Fruit fly (Drosophila melanogaster): ENCODE results near the gene CG31882.

CG31882 gene

DNA sequence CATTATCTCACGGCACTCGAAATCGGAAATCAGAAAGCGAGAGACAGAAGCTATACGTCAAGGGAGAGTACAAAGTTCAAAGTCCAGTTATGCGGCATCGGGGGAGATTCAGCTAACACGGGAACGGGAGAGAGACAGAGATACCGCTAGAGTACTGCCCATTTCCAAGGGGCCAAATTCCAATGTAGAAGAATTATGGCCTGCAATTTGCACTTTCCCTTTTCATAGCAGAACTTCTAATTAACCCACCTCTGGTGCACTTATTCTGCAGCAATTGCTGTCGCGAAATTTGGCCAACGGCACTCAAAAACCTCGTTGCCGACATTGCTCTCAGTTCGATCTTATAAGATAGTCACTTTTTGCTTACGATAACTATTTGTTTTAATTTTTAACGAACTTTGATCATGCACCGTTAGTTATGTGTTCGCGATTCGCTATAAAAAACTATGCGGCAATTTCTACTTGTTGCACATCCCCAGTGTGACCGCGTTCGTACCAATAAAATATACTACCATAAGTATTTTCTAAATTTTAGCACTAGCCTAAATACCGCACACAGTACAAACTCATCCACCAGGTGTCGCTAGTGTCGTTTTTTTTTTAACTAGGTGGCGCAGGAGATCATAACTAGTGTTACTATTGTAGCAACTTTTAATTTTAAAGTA lies 48.7 kb downstream of the CG31882 start, which contains the start of gene Mtpalpha (continued):
- peak; percentile 30 for TF ChIP-seq psq (GFP tag; optimal IDR thresholded peaks at IDR 0.05)

Measured in whole organism, wandering third instar larva.